Worm (Caenorhabditis elegans) whole organism, young adult: Measurements from ENCODE around the gene tab-1.

Source experiments
- B0035.1 ChIP-seq: sonication (generic microtip); optimal IDR thresholded peaks from 2 replicates; lab custom pipeline; 2016; ENCODE audit warnings: missing genetic modification characterization, mild to moderate bottlenecking, missing compliant biosample characterization, missing genotype, missing genetic modification reagents
- C06A6.2 ChIP-seq: fragments of 200-800 bp; sonication (Bioruptor generic); conservative IDR thresholded peaks from 2 replicates; pipeline ENCODE4 v1.3.6; 2022; ENCODE audit warnings: missing genetic modification characterization, missing compliant biosample characterization
- F10E7.11 ChIP-seq: sonication (generic microtip); optimal IDR thresholded peaks from 2 replicates; lab custom pipeline; 2017; ENCODE audit warnings: mild to moderate bottlenecking, missing genetic modification characterization, moderate library complexity, missing compliant biosample characterization
- F22D6.2 ChIP-seq: sonication (generic microtip); optimal IDR thresholded peaks from 2 replicates; lab custom pipeline; 2016; ENCODE audit warnings: mild to moderate bottlenecking, missing genetic modification characterization, missing compliant biosample characterization
- F23B12.7 ChIP-seq: sonication (generic microtip); optimal IDR thresholded peaks from 2 replicates; lab custom pipeline; 2017; ENCODE audit warnings: missing genetic modification characterization, mild to moderate bottlenecking, missing compliant biosample characterization, antibody characterized with exemption, moderate library complexity; ENCODE audit not compliant: insufficient read depth
- F49E8.2 ChIP-seq: sonication (generic microtip); optimal IDR thresholded peaks from 3 replicates; lab custom pipeline; 2017; ENCODE audit warnings: missing genetic modification characterization, mild to moderate bottlenecking, missing compliant biosample characterization, antibody characterized with exemption, moderate library complexity; ENCODE audit not compliant: insufficient read depth
- F55B11.4 ChIP-seq: sonication (generic microtip); optimal IDR thresholded peaks from 2 replicates; lab custom pipeline; 2016; ENCODE audit warnings: missing compliant biosample characterization, missing genetic modification characterization, borderline replicate concordance; ENCODE audit not compliant: insufficient read depth
- F57A8.1 ChIP-seq: fragments of 200-800 bp; sonication (Bioruptor generic); optimal IDR thresholded peaks from 2 replicates; lab custom pipeline; 2018; ENCODE audit warnings: mild to moderate bottlenecking, missing genetic modification characterization, moderate library complexity, missing compliant biosample characterization
- F57C9.4 ChIP-seq: sonication (generic microtip); optimal IDR thresholded peaks from 2 replicates; lab custom pipeline; 2017; ENCODE audit warnings: mild to moderate bottlenecking, missing genetic modification characterization, missing compliant biosample characterization
- Y79H2A.3 ChIP-seq: fragments of 200-800 bp; sonication (Bioruptor generic); conservative IDR thresholded peaks from 2 replicates; pipeline ENCODE4 v1.3.6; 2022; ENCODE audit warnings: missing genetic modification reagents, missing genetic modification characterization, missing compliant biosample characterization
- Y95B8A.8 ChIP-seq: fragments of 200-800 bp; sonication (Bioruptor generic); IDR thresholded peaks from 2 replicates; pipeline ENCODE4 v1.3.6; 2022; ENCODE audit warnings: missing genetic modification reagents, missing genetic modification characterization, missing compliant biosample characterization
- attf-5 ChIP-seq: fragments of 200-800 bp; sonication (Bioruptor generic); optimal IDR thresholded peaks from 2 replicates; lab custom pipeline; 2018; ENCODE audit warnings: mild to moderate bottlenecking, missing genetic modification characterization, missing compliant biosample characterization
- bed-1 ChIP-seq: fragments of 200-800 bp; sonication (Bioruptor generic); IDR thresholded peaks from 2 replicates; pipeline ENCODE4 v1.3.6; 2022; ENCODE audit warnings: missing genetic modification reagents, missing genetic modification characterization, missing compliant biosample characterization
- ceh-100 ChIP-seq: fragments of 200-800 bp; sonication (Bioruptor generic); IDR thresholded peaks from 2 replicates; pipeline ENCODE4 v1.3.6; 2022; ENCODE audit warnings: missing genetic modification reagents, missing genetic modification characterization, missing compliant biosample characterization
- ceh-27 ChIP-seq: fragments of 200-800 bp; sonication (Bioruptor generic); optimal IDR thresholded peaks from 2 replicates; lab custom pipeline; 2018; ENCODE audit warnings: mild to moderate bottlenecking, missing genetic modification characterization, moderate library complexity, missing compliant biosample characterization
- egl-18 ChIP-seq: fragments of 200-800 bp; sonication (Bioruptor generic); IDR thresholded peaks from 2 replicates; pipeline ENCODE4 v1.3.6; 2022; ENCODE audit warnings: missing genetic modification reagents, missing genetic modification characterization, missing compliant biosample characterization
- egrh-3 ChIP-seq: fragments of 200-800 bp; sonication (Bioruptor generic); IDR thresholded peaks from 2 replicates; pipeline ENCODE4 v1.3.6; 2022; ENCODE audit warnings: missing genetic modification reagents, missing genetic modification characterization, missing compliant biosample characterization
- ets-4 ChIP-seq: fragments of 200-800 bp; sonication (Bioruptor generic); optimal IDR thresholded peaks from 2 replicates; lab custom pipeline; 2018; ENCODE audit warnings: mild to moderate bottlenecking, missing genetic modification characterization, missing compliant biosample characterization
- gei-17 ChIP-seq: fragments of 200-800 bp; sonication (Bioruptor generic); optimal IDR thresholded peaks from 2 replicates; lab custom pipeline; 2018; ENCODE audit warnings: mild to moderate bottlenecking, missing genetic modification characterization, missing compliant biosample characterization
- him-1 ChIP-seq: sonication (generic microtip); optimal IDR thresholded peaks from 2 replicates; lab custom pipeline; 2016; ENCODE audit warnings: missing genotype, missing genetic modification reagents, missing genetic modification characterization, missing compliant biosample characterization
- hlh-12 ChIP-seq: sonication (generic microtip); optimal IDR thresholded peaks from 2 replicates; lab custom pipeline; 2016; ENCODE audit warnings: missing genetic modification characterization, missing compliant biosample characterization
- hlh-26 ChIP-seq: fragments of 200-800 bp; sonication (Bioruptor generic); conservative IDR thresholded peaks from 2 replicates; pipeline ENCODE4 v1.3.6; 2022; ENCODE audit warnings: missing genetic modification reagents, missing genetic modification characterization, missing compliant biosample characterization
- hmg-1.2 ChIP-seq: fragments of 200-800 bp; sonication (Bioruptor generic); IDR thresholded peaks from 2 replicates; pipeline ENCODE4 v1.3.6; 2022; ENCODE audit warnings: missing genetic modification reagents, missing genetic modification characterization, missing compliant biosample characterization
- hrde-1 ChIP-seq: sonication (generic microtip); optimal IDR thresholded peaks from 2 replicates; lab custom pipeline; 2016; ENCODE audit warnings: missing genetic modification characterization, mild to moderate bottlenecking, missing compliant biosample characterization, moderate library complexity, missing genotype, missing genetic modification reagents, borderline replicate concordance
- lag-1 ChIP-seq: fragments of 200-800 bp; sonication (Bioruptor generic); IDR thresholded peaks from 2 replicates; pipeline ENCODE4 v1.3.6; 2022; ENCODE audit warnings: missing genetic modification reagents, missing genetic modification characterization, missing compliant biosample characterization
- let-607 ChIP-seq, 2 experiments: fragments of 200-800 bp in 1 of 2; sonication (Bioruptor generic) in 1 of 2; sonication (generic microtip) in 1 of 2; optimal IDR thresholded peaks; 2 replicates each; lab custom pipeline; 2016 to 2018; ENCODE audit warnings: mild to moderate bottlenecking in 2 of 2, missing compliant biosample characterization in 2 of 2, missing genetic modification characterization in 2 of 2, moderate library complexity in 2 of 2, missing genotype in 1 of 2
- lin-26 ChIP-seq: fragments of 200-800 bp; sonication (Bioruptor generic); IDR thresholded peaks from 2 replicates; pipeline ENCODE4 v1.3.6; 2022; ENCODE audit warnings: missing genetic modification reagents, missing genetic modification characterization, missing compliant biosample characterization
- lin-54 ChIP-seq: fragments of 200-800 bp; sonication (Bioruptor generic); optimal IDR thresholded peaks from 2 replicates; lab custom pipeline; 2018; ENCODE audit warnings: mild to moderate bottlenecking, missing genetic modification characterization, missing compliant biosample characterization
- madf-8 ChIP-seq: fragments of 200-800 bp; sonication (Bioruptor generic); conservative IDR thresholded peaks from 2 replicates; pipeline ENCODE4 v1.3.6; 2022; ENCODE audit warnings: missing genetic modification reagents, missing genetic modification characterization, missing compliant biosample characterization
- mcd-1 ChIP-seq: fragments of 200-800 bp; sonication (Bioruptor generic); IDR thresholded peaks from 2 replicates; pipeline ENCODE4 v1.3.6; 2022; ENCODE audit warnings: missing genetic modification reagents, missing genetic modification characterization, missing compliant biosample characterization
- mel-28 ChIP-seq: sonication (generic microtip); optimal IDR thresholded peaks from 2 replicates; lab custom pipeline; 2016; ENCODE audit warnings: borderline replicate concordance, mild to moderate bottlenecking, missing genetic modification characterization, missing compliant biosample characterization
- mes-4 ChIP-seq: sonication (generic microtip); optimal IDR thresholded peaks from 2 replicates; lab custom pipeline; 2016; ENCODE audit warnings: missing genotype, missing genetic modification characterization, missing compliant biosample characterization
- mxl-1 ChIP-seq: sonication (generic microtip); optimal IDR thresholded peaks from 2 replicates; lab custom pipeline; 2016; ENCODE audit warnings: missing genetic modification characterization, missing compliant biosample characterization
- nfya-2 ChIP-seq: fragments of 200-800 bp; sonication (Bioruptor generic); IDR thresholded peaks from 2 replicates; pipeline ENCODE4 v1.3.6; 2022; ENCODE audit warnings: missing genetic modification reagents, missing genetic modification characterization, missing compliant biosample characterization
- pha-4 ChIP-seq: fragments of 150-350 bp; sonication (generic microtip); optimal IDR thresholded peaks from 2 replicates; lab custom pipeline; 2014; ENCODE audit warnings: missing biosample characterization, missing genetic modification reagents, missing genetic modification characterization
- rpc-1 ChIP-seq, 2 experiments: fragments of 150-350 bp in 1 of 2; sonication (generic microtip) in 1 of 2; optimal IDR thresholded peaks; 2 replicates each; lab custom pipeline; 2014 to 2018; ENCODE audit warnings: missing biosample characterization in 1 of 2, missing genetic modification characterization in 1 of 2, missing genetic modification reagents in 1 of 2, missing genotype in 1 of 2
- sdz-38 ChIP-seq: sonication (generic microtip); optimal IDR thresholded peaks from 2 replicates; lab custom pipeline; 2016; ENCODE audit warnings: missing genotype, missing genetic modification characterization, missing compliant biosample characterization
- sea-2 ChIP-seq: fragments of 200-800 bp; sonication (Bioruptor generic); IDR thresholded peaks from 2 replicates; pipeline ENCODE4 v1.3.6; 2022; ENCODE audit warnings: missing genetic modification characterization, missing compliant biosample characterization
- snpc-1.1 ChIP-seq: sonication (generic microtip); optimal IDR thresholded peaks from 2 replicates; lab custom pipeline; 2017; ENCODE audit warnings: missing genetic modification characterization, mild to moderate bottlenecking, missing compliant biosample characterization, antibody characterized with exemption, moderate library complexity, missing genotype, missing genetic modification reagents; ENCODE audit not compliant: insufficient read depth
- snpc-3.4 ChIP-seq: sonication (generic microtip); optimal IDR thresholded peaks from 2 replicates; lab custom pipeline; 2017; ENCODE audit warnings: missing genetic modification characterization, mild to moderate bottlenecking, missing compliant biosample characterization, antibody characterized with exemption, moderate library complexity, missing genotype, missing genetic modification reagents
- somi-1 ChIP-seq: fragments of 200-800 bp; sonication (Bioruptor generic); optimal IDR thresholded peaks from 2 replicates; lab custom pipeline; 2018; ENCODE audit warnings: mild to moderate bottlenecking, missing genetic modification characterization, missing compliant biosample characterization
- sptf-2 ChIP-seq: fragments of 200-800 bp; sonication (Bioruptor generic); optimal IDR thresholded peaks from 2 replicates; lab custom pipeline; 2018; ENCODE audit warnings: mild to moderate bottlenecking, missing genetic modification characterization, missing compliant biosample characterization
- tbp1 ChIP-seq: fragments of 200-800 bp; sonication (Bioruptor generic); optimal IDR thresholded peaks from 2 replicates; lab custom pipeline; 2018; ENCODE audit warnings: mild to moderate bottlenecking, missing genetic modification characterization, missing compliant biosample characterization
- tbx-9 ChIP-seq: sonication (generic microtip); optimal IDR thresholded peaks from 2 replicates; lab custom pipeline; 2016; ENCODE audit warnings: borderline replicate concordance, missing genetic modification characterization, inconsistent platforms, missing compliant biosample characterization
- tlf-1 ChIP-seq: fragments of 200-800 bp; sonication (Bioruptor generic); optimal IDR thresholded peaks from 2 replicates; lab custom pipeline; 2018; ENCODE audit warnings: mild to moderate bottlenecking, missing genetic modification characterization, missing compliant biosample characterization
- zim-3 ChIP-seq: sonication (generic microtip); optimal IDR thresholded peaks from 2 replicates; lab custom pipeline; 2017; ENCODE audit warnings: mild to moderate bottlenecking, missing genetic modification characterization, moderate library complexity, missing compliant biosample characterization
- ztf-18 ChIP-seq: sonication (generic microtip); optimal IDR thresholded peaks from 2 replicates; lab custom pipeline; 2016; ENCODE audit warnings: missing genotype, mild to moderate bottlenecking, missing genetic modification characterization, missing compliant biosample characterization

tab-1 gene

DNA sequence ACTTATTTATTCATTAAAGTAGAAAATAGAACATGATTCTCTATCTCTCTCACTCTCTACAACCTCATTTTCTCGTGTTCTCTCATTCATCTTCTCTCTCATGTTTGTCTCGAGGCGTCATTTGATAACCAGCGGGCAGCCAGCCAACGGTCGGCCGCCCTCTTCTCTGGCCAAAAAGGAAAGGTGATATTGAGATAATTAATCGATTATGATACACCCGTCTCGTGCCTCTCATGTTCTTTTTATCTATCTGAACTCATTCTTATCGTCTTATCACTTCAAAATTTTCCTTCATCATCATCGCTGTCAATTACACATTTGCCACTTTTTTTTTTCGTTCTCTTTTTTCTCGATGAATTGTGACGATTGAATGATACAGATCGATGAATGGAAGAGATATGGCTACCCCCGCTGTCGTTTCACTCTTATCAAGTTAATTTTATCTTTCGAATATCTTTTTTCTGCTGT, 39.6 kb downstream of the tab-1 start (continued):
- TF ChIP-seq mcd-1 (GFP tag; lab: Robert Waterston, UW) (peak; percentile 53), lin-26 (GFP tag; lab: Robert Waterston, UW) (0 out of 2 replicates have a peak, but pooled peaks have one; percentile 16), mel-28 (tag; lab: Kevin White, UChicago) (no peak), mxl-1 (no peak), sea-2 (GFP tag; lab: Robert Waterston, UW) (no peak), Y79H2A.3 (no peak), gei-17 (no peak), lin-54 (peak; percentile 13), somi-1 (GFP tag; lab: Kevin White, UChicago) (peak; percentile 85), ceh-100 (0 out of 2 replicates have a peak, but pooled peaks have one; percentile 17), bed-1 (no peak), pha-4 (tag; lab: Kevin White, UChicago) (peak; percentile 20), him-1 (no peak), ceh-27 (GFP tag; lab: Kevin White, UChicago) (peak; percentile 59), F49E8.2 (tag; lab: Kevin White, UChicago) (no peak), egrh-3 (GFP tag; lab: Robert Waterston, UW) (no peak), tbp1 (GFP tag; lab: Kevin White, UChicago) (peak; percentile 47), hlh-26 (GFP tag; lab: Robert Waterston, UW) (no peak), F22D6.2 (tag; lab: Kevin White, UChicago) (peak; percentile 73), snpc-1.1 (tag; lab: Kevin White, UChicago) (no peak), zim-3 (tag; lab: Kevin White, UChicago) (no peak), hlh-12 (tag; lab: Kevin White, UChicago) (no peak), C06A6.2 (GFP tag; lab: Robert Waterston, UW) (peak; percentile 74), F10E7.11 (tag; lab: Kevin White, UChicago) (no peak), let-607 (tag; optimal IDR thresholded peaks at IDR 0.05; lab: Kevin White, UChicago) (peak; percentile 42 to 84), ets-4 (GFP tag; lab: Kevin White, UChicago) (peak; percentile 79), F57C9.4 (tag; lab: Kevin White, UChicago) (no peak), snpc-3.4 (no peak), lag-1 (GFP tag; lab: Robert Waterston, UW) (no peak), tlf-1 (GFP tag; lab: Kevin White, UChicago) (peak; percentile 58), madf-8 (GFP tag; lab: Robert Waterston, UW) (no peak), F57A8.1 (GFP tag; lab: Kevin White, UChicago) (no peak), B0035.1 (tag; lab: Kevin White, UChicago) (no peak), hmg-1.2 (peak; percentile 30; the same call in 1 of the 2 replicates), ztf-18 (tag; lab: Kevin White, UChicago) (no peak), F55B11.4 (no peak), sptf-2 (GFP tag; lab: Kevin White, UChicago) (peak; percentile 57), tbx-9 (tag; lab: Kevin White, UChicago) (no peak), sdz-38 (no peak), egl-18 (GFP tag; lab: Robert Waterston, UW) (no peak), rpc-1 (optimal IDR thresholded peaks at IDR 0.05; lab: Kevin White, UChicago) (no peak), rpc-1 (tag; optimal IDR thresholded peaks at IDR 0.05; lab: Kevin White, UChicago) (no peak), F23B12.7 (tag; lab: Kevin White, UChicago) (peak; percentile 5), attf-5 (GFP tag; lab: Kevin White, UChicago) (peak; percentile 76), hrde-1 (tag; lab: Kevin White, UChicago) (no peak), mes-4 (tag; lab: Kevin White, UChicago) (no peak), Y95B8A.8 (GFP tag; lab: Robert Waterston, UW) (0 out of 2 replicates have a peak, but pooled peaks have one; percentile 30), nfya-2 (no peak)
